Fruit fly (Drosophila melanogaster): ENCODE data around the gene TyrR.

The TyrR gene

dm6 chr3R:17712623-17713521 is 50.1 kb downstream of the TyrR start (continued):
- TF ChIP-seq Blimp-1 (GFP tag; optimal IDR thresholded peaks at IDR 0.05) (peak; percentile 46), Dfd (GFP tag; optimal IDR thresholded peaks at IDR 0.05) (no peak), CG9727 (GFP tag; optimal IDR thresholded peaks at IDR 0.05) (peak; percentile 9), C15 (GFP tag; IDR thresholded peaks at IDR 0.05) (no peak), Xrp1 (GFP tag; IDR thresholded peaks at IDR 0.05) (peak; percentile 15; the same call in 1 of the 2 replicates), ara (GFP tag; IDR thresholded peaks at IDR 0.05) (0 out of 2 replicates have a peak, but pooled peaks have one; percentile 33), CG10959 (GFP tag; IDR thresholded peaks at IDR 0.05) (no peak), CG34422 (GFP tag; IDR thresholded peaks at IDR 0.05) (peak; percentile 56; the same call in 2 of the 3 replicates), psq (GFP tag; optimal IDR thresholded peaks at IDR 0.05) (peak; percentile 75), CG8281 (tag; optimal IDR thresholded peaks at IDR 0.05) (no peak), CG8478 (optimal IDR thresholded peaks at IDR 0.05) (no peak), HLHmδ (GFP tag; optimal IDR thresholded peaks at IDR 0.05) (no peak), CG9797 (GFP tag; optimal IDR thresholded peaks at IDR 0.05) (no peak), BtbVII (GFP tag; optimal IDR thresholded peaks at IDR 0.05) (no peak), pros (GFP tag; optimal IDR thresholded peaks at IDR 0.05) (peak; percentile 83), sens (GFP tag) (peak; percentile 62), Pdp1 (GFP tag; optimal IDR thresholded peaks at IDR 0.05) (peak in 1 of 2 experiments; percentile 51), CG17385 (GFP tag; optimal IDR thresholded peaks at IDR 0.05) (peak; percentile 75), MTF-1 (GFP tag; optimal IDR thresholded peaks at IDR 0.05; ENCODE audit: borderline replicate concordance) (no peak), CG14710 (tag; optimal IDR thresholded peaks at IDR 0.05) (peak; percentile 0), CG7556 (GFP tag; optimal IDR thresholded peaks at IDR 0.05) (no peak), kni (GFP tag; optimal IDR thresholded peaks at IDR 0.05) (peak; percentile 55), CG13123 (GFP tag; optimal IDR thresholded peaks at IDR 0.05) (no peak), CG32532 (GFP tag; IDR thresholded peaks at IDR 0.05) (no peak), cg (GFP tag; optimal IDR thresholded peaks at IDR 0.05) (peak; percentile 57), Opbp (GFP tag; IDR thresholded peaks at IDR 0.05; ENCODE audit: partially characterized antibody) (0 out of 3 replicates have a peak, but pooled peaks have one; percentile 18), CG6254 (GFP tag; optimal IDR thresholded peaks at IDR 0.05) (no peak), CG2120 (GFP tag; optimal IDR thresholded peaks at IDR 0.05) (no peak), chm (GFP tag; IDR thresholded peaks at IDR 0.05) (no peak), stwl (tag; optimal IDR thresholded peaks at IDR 0.05) (no peak), crol (GFP tag; IDR thresholded peaks at IDR 0.05) (peak; percentile 85), disco-r (GFP tag; optimal IDR thresholded peaks at IDR 0.05) (no peak), nom (GFP tag; optimal IDR thresholded peaks at IDR 0.05) (peak; percentile 48), CG16779 (GFP tag; IDR thresholded peaks at IDR 0.05) (no peak), z (GFP tag; IDR thresholded peaks at IDR 0.05) (peak; percentile 73; the same call in 2 of the 3 replicates), CG12391 (tag; optimal IDR thresholded peaks at IDR 0.05) (no peak), sim (GFP tag; IDR thresholded peaks at IDR 0.05) (peak; percentile 13; the same call in 1 of the 2 replicates), CG13624 (GFP tag; optimal IDR thresholded peaks at IDR 0.05) (no peak), lola (GFP tag; optimal IDR thresholded peaks at IDR 0.05) (peak in 1 of 3 experiments; percentile 2), Hr51 (GFP tag; optimal IDR thresholded peaks at IDR 0.05) (no peak), bsh (GFP tag; optimal IDR thresholded peaks at IDR 0.05) (peak in 1 of 2 experiments; percentile 16), Vsx1 (GFP tag; optimal IDR thresholded peaks at IDR 0.05) (peak; percentile 30), CG2199 (GFP tag; IDR thresholded peaks at IDR 0.05) (0 out of 3 replicates have a peak, but pooled peaks have one; percentile 12), CG4360 (GFP tag; IDR thresholded peaks at IDR 0.05) (peak; percentile 97), cwo (GFP tag; optimal IDR thresholded peaks at IDR 0.05) (peak; percentile 42), CG3838 (GFP tag; optimal IDR thresholded peaks at IDR 0.05) (no peak), Eip74EF (GFP tag; optimal IDR thresholded peaks at IDR 0.05) (peak in 1 of 2 experiments; percentile 29)

Data from whole organism, embryonic.